Fruit fly (Drosophila melanogaster) whole organism, embryonic: Measurements from ENCODE around the gene Gpdh1.

ENCODE experiments used
- ATbp ChIP-seq: fragments of 200-800 bp; sonication (Bioruptor generic); optimal IDR thresholded peaks from 2 replicates; lab custom pipeline; 2017; ENCODE audit warnings: missing biosample characterization, mild to moderate bottlenecking, missing genetic modification characterization, missing genetic modification reagents
- CG16813 ChIP-seq: fragments of 200-800 bp; sonication (Bioruptor generic); IDR thresholded peaks from 3 replicates; pipeline ENCODE4 v1.3.6; 2022; ENCODE audit warnings: missing biosample characterization, missing genetic modification characterization; ENCODE audit not compliant: partially characterized antibody
- CG17359 ChIP-seq: fragments of 200-800 bp; sonication (Bioruptor generic); optimal IDR thresholded peaks from 3 replicates; lab custom pipeline; 2018; ENCODE audit warnings: missing biosample characterization, mild to moderate bottlenecking, missing genetic modification characterization, moderate library complexity
- CG18476 ChIP-seq: fragments of 200-800 bp; sonication (Bioruptor generic); optimal IDR thresholded peaks from 2 replicates; lab custom pipeline; 2016; ENCODE audit warnings: missing biosample characterization, mild to moderate bottlenecking, missing genetic modification characterization
- CG4854 ChIP-seq: fragments of 200-800 bp; sonication (Bioruptor generic); optimal IDR thresholded peaks from 2 replicates; lab custom pipeline; 2016; ENCODE audit warnings: missing biosample characterization, missing genetic modification characterization, inconsistent platforms
- CG5953 ChIP-seq: fragments of 200-800 bp; sonication (Bioruptor generic); IDR thresholded peaks from 2 replicates; pipeline ENCODE4 v1.3.6; 2022; ENCODE audit warnings: missing biosample characterization, missing genetic modification characterization
- CG6689 ChIP-seq: fragments of 200-800 bp; sonication (Bioruptor generic); IDR thresholded peaks from 2 replicates; pipeline ENCODE4 v1.3.6; 2022; ENCODE audit warnings: missing biosample characterization, missing genetic modification characterization
- CG7372 ChIP-seq: fragments of 200-800 bp; sonication (Bioruptor generic); IDR thresholded peaks from 2 replicates; pipeline ENCODE4 v1.3.6; 2022; ENCODE audit warnings: missing biosample characterization, missing genetic modification characterization
- CG7987 ChIP-seq: fragments of 200-800 bp; sonication (Bioruptor generic); optimal IDR thresholded peaks from 2 replicates; lab custom pipeline; 2018; ENCODE audit warnings: missing biosample characterization, mild to moderate bottlenecking, missing genetic modification characterization, moderate library complexity
- CG9932 ChIP-seq: fragments of 200-800 bp; sonication (Bioruptor generic); IDR thresholded peaks from 2 replicates; pipeline ENCODE4 v1.3.6; 2022; ENCODE audit warnings: missing biosample characterization, missing genetic modification characterization
- D ChIP-seq, 2 experiments: fragments of 200-800 bp in 1 of 2; fragments of >200 bp in 1 of 2; sonication (Bioruptor generic) in 1 of 2; optimal IDR thresholded peaks; 2 replicates in 1 of 2; 3 replicates in 1 of 2; lab custom pipeline; 2017; ENCODE audit warnings: mild to moderate bottlenecking in 1 of 2, missing biosample characterization in 1 of 2, missing genetic modification characterization in 1 of 2, missing genetic modification reagents in 1 of 2
- Dbx ChIP-seq: fragments of 200-800 bp; sonication (Bioruptor generic); IDR thresholded peaks from 3 replicates; pipeline ENCODE4 v1.3.6; 2022; ENCODE audit warnings: missing biosample characterization, missing genetic modification characterization
- Deaf1 ChIP-seq: fragments of 200-800 bp; optimal IDR thresholded peaks from 3 replicates; lab custom pipeline; 2019; ENCODE audit warnings: missing biosample characterization, mild to moderate bottlenecking, missing genetic modification characterization, moderate library complexity
- Dek ChIP-seq: fragments of 200-800 bp; sonication (Bioruptor generic); optimal IDR thresholded peaks from 3 replicates; lab custom pipeline; 2019; ENCODE audit warnings: missing biosample characterization, mild to moderate bottlenecking, missing genetic modification characterization, moderate library complexity
- Doc2 ChIP-seq: fragments of 200-800 bp; sonication (Bioruptor generic); IDR thresholded peaks from 2 replicates; pipeline ENCODE4 v1.3.6; 2022; ENCODE audit warnings: missing biosample characterization, missing genetic modification characterization
- Drgx ChIP-seq: fragments of 200-800 bp; sonication (Bioruptor generic); IDR thresholded peaks from 2 replicates; pipeline ENCODE4 v1.3.6; 2022; ENCODE audit warnings: missing biosample characterization, missing genetic modification characterization
- HLH3B ChIP-seq: fragments of 200-800 bp; sonication (Bioruptor generic); IDR thresholded peaks from 2 replicates; pipeline ENCODE4 v1.3.6; 2022; ENCODE audit warnings: missing biosample characterization, missing genetic modification characterization
- HLH4C ChIP-seq: fragments of 200-800 bp; sonication (Bioruptor generic); IDR thresholded peaks from 3 replicates; pipeline ENCODE4 v1.3.6; 2022; ENCODE audit warnings: missing biosample characterization, missing genetic modification characterization; ENCODE audit not compliant: partially characterized antibody
- HmgZ ChIP-seq: fragments of 200-800 bp; sonication (Bioruptor generic); optimal IDR thresholded peaks from 2 replicates; lab custom pipeline; 2018; ENCODE audit warnings: missing biosample characterization, mild to moderate bottlenecking, missing genetic modification characterization
- Jarid2 ChIP-seq: fragments of 200-800 bp; sonication (Bioruptor generic); optimal IDR thresholded peaks from 3 replicates; lab custom pipeline; 2017; ENCODE audit warnings: mild to moderate bottlenecking, missing biosample characterization, missing genetic modification reagents, missing genetic modification characterization
- Med ChIP-seq: fragments of 200-800 bp; sonication (Bioruptor generic); peaks from one replicate; lab custom pipeline; 2016; ENCODE audit warnings: missing biosample characterization, missing genetic modification characterization, mild to moderate bottlenecking, inconsistent platforms, moderate library complexity
- Oaz ChIP-seq: fragments of 200-800 bp; sonication (Bioruptor generic); IDR thresholded peaks from 2 replicates; pipeline ENCODE4 v1.3.6; 2022; ENCODE audit warnings: missing biosample characterization, missing genetic modification characterization
- Trl ChIP-seq, 3 experiments: fragments of >200 bp in 2 of 3; fragments of 200-800 bp in 1 of 3; sonication (Bioruptor generic) in 1 of 3; optimal IDR thresholded peaks; 2 replicates in 1 of 3; 3 replicates in 2 of 3; lab custom pipeline; 2016 to 2017; ENCODE audit warnings: missing biosample characterization in 1 of 3, missing genetic modification characterization in 1 of 3
- Vsx1 ChIP-seq: fragments of 200-800 bp; sonication (Bioruptor generic); optimal IDR thresholded peaks from 2 replicates; lab custom pipeline; 2017; ENCODE audit warnings: missing biosample characterization, mild to moderate bottlenecking, missing genetic modification characterization, missing genetic modification reagents
- bowl ChIP-seq: fragments of 200-800 bp; sonication (Bioruptor generic); IDR thresholded peaks from 2 replicates; pipeline ENCODE4 v1.3.6; 2022; ENCODE audit warnings: missing biosample characterization, missing genetic modification characterization
- cwo ChIP-seq: fragments of 200-800 bp; sonication (Bioruptor generic); optimal IDR thresholded peaks from 3 replicates; lab custom pipeline; 2017; ENCODE audit warnings: missing biosample characterization, missing genetic modification characterization, mild to moderate bottlenecking, moderate library complexity, missing genetic modification reagents
- dysf ChIP-seq: fragments of 200-800 bp; sonication (Bioruptor generic); IDR thresholded peaks from 3 replicates; pipeline ENCODE4 v1.3.6; 2022; ENCODE audit warnings: missing biosample characterization, missing genetic modification characterization
- ham ChIP-seq: fragments of 200-800 bp; sonication (Bioruptor generic); IDR thresholded peaks from 2 replicates; pipeline ENCODE4 v1.3.6; 2022; ENCODE audit warnings: missing biosample characterization, missing genetic modification characterization
- hkb ChIP-seq, 2 experiments: fragments of 200-800 bp in 1 of 2; fragments of >200 bp in 1 of 2; sonication (Bioruptor generic) in 1 of 2; IDR thresholded peaks in 1 of 2; optimal IDR thresholded peaks in 1 of 2; 2 replicates each; pipeline versions ENCODE4 v1.3.6 to Lab custom; 2017 to 2022; ENCODE audit warnings: missing biosample characterization in 1 of 2, missing genetic modification characterization in 1 of 2
- insv ChIP-seq, 2 experiments: fragments of 200-800 bp; sonication (Bioruptor generic); optimal IDR thresholded peaks; 3 replicates each; lab custom pipeline; 2016 to 2018; ENCODE audit warnings: missing biosample characterization in 2 of 2, missing genetic modification characterization in 2 of 2
- inv ChIP-seq: fragments of 200-800 bp; sonication (Bioruptor generic); IDR thresholded peaks from 2 replicates; pipeline ENCODE4 v1.3.6; 2022; ENCODE audit warnings: missing biosample characterization, missing genetic modification characterization; ENCODE audit not compliant: partially characterized antibody
- jigr1 ChIP-seq: fragments of 200-800 bp; sonication (Bioruptor generic); IDR thresholded peaks from 3 replicates; pipeline ENCODE4 v1.3.6; 2022; ENCODE audit warnings: missing biosample characterization, missing genetic modification characterization
- jing ChIP-seq: fragments of 200-800 bp; sonication (Bioruptor generic); optimal IDR thresholded peaks from 2 replicates; lab custom pipeline; 2018; ENCODE audit warnings: missing biosample characterization, mild to moderate bottlenecking, missing genetic modification characterization
- kay ChIP-seq: fragments of 200-800 bp; sonication (Bioruptor generic); optimal IDR thresholded peaks from 2 replicates; lab custom pipeline; 2016; ENCODE audit warnings: missing biosample characterization, missing genetic modification characterization
- lab ChIP-seq: fragments of 200-800 bp; sonication (Bioruptor generic); optimal IDR thresholded peaks from 3 replicates; lab custom pipeline; 2017; ENCODE audit warnings: missing biosample characterization, missing genetic modification characterization, mild to moderate bottlenecking, moderate library complexity, missing genetic modification reagents
- lmd ChIP-seq: fragments of 200-800 bp; sonication (Bioruptor generic); IDR thresholded peaks from 2 replicates; pipeline ENCODE4 v1.3.6; 2022; ENCODE audit warnings: missing biosample characterization, missing genetic modification characterization
- lola ChIP-seq, 3 experiments: fragments of >200 bp in 2 of 3; fragments of 200-800 bp in 1 of 3; sonication (Bioruptor generic) in 1 of 3; optimal IDR thresholded peaks; 2 replicates each; lab custom pipeline; 2017 to 2019; ENCODE audit warnings: missing biosample characterization in 3 of 3, missing genetic modification characterization in 3 of 3, mild to moderate bottlenecking in 1 of 3, moderate library complexity in 1 of 3
- lov ChIP-seq, 2 experiments: fragments of 200-800 bp in 1 of 2; fragments of >200 bp in 1 of 2; sonication (Bioruptor generic) in 1 of 2; IDR thresholded peaks in 1 of 2; optimal IDR thresholded peaks in 1 of 2; 2 replicates in 1 of 2; 3 replicates in 1 of 2; pipeline versions ENCODE4 v1.3.6 to Lab custom; 2017 to 2022; ENCODE audit warnings: missing biosample characterization in 1 of 2, missing genetic modification characterization in 1 of 2
- mirr ChIP-seq: fragments of 200-800 bp; sonication (Bioruptor generic); optimal IDR thresholded peaks from 3 replicates; lab custom pipeline; 2018; ENCODE audit warnings: missing biosample characterization, mild to moderate bottlenecking, missing genetic modification characterization
- nerfin-1 ChIP-seq: fragments of 200-800 bp; sonication (Bioruptor generic); optimal IDR thresholded peaks from 3 replicates; lab custom pipeline; 2019; ENCODE audit warnings: missing biosample characterization, mild to moderate bottlenecking, missing genetic modification characterization, moderate library complexity
- prd ChIP-seq, 3 experiments: fragments of >200 bp in 2 of 3; fragments of 200-800 bp in 1 of 3; sonication (Bioruptor generic) in 1 of 3; optimal IDR thresholded peaks in 2 of 3; IDR thresholded peaks in 1 of 3; 2 replicates in 2 of 3; 3 replicates in 1 of 3; pipeline versions ENCODE4 v1.3.6 to Lab custom; 2017 to 2022; ENCODE audit warnings: missing biosample characterization in 1 of 3, missing genetic modification characterization in 1 of 3
- ttk ChIP-seq: fragments of 200-800 bp; sonication (Bioruptor generic); IDR thresholded peaks from 2 replicates; pipeline ENCODE4 v2.1.2; 2022; ENCODE audit warnings: missing biosample characterization, missing genetic modification characterization
- twi ChIP-seq: fragments of 200-800 bp; optimal IDR thresholded peaks from 2 replicates; lab custom pipeline; 2019; ENCODE audit warnings: missing biosample characterization, mild to moderate bottlenecking, missing genetic modification characterization, moderate library complexity
- zen2 ChIP-seq: fragments of 200-800 bp; sonication (Bioruptor generic); IDR thresholded peaks from 3 replicates; pipeline ENCODE4 v1.3.6; 2022; ENCODE audit warnings: missing biosample characterization, missing genetic modification characterization; ENCODE audit not compliant: partially characterized antibody

Gpdh1 gene

DNA sequence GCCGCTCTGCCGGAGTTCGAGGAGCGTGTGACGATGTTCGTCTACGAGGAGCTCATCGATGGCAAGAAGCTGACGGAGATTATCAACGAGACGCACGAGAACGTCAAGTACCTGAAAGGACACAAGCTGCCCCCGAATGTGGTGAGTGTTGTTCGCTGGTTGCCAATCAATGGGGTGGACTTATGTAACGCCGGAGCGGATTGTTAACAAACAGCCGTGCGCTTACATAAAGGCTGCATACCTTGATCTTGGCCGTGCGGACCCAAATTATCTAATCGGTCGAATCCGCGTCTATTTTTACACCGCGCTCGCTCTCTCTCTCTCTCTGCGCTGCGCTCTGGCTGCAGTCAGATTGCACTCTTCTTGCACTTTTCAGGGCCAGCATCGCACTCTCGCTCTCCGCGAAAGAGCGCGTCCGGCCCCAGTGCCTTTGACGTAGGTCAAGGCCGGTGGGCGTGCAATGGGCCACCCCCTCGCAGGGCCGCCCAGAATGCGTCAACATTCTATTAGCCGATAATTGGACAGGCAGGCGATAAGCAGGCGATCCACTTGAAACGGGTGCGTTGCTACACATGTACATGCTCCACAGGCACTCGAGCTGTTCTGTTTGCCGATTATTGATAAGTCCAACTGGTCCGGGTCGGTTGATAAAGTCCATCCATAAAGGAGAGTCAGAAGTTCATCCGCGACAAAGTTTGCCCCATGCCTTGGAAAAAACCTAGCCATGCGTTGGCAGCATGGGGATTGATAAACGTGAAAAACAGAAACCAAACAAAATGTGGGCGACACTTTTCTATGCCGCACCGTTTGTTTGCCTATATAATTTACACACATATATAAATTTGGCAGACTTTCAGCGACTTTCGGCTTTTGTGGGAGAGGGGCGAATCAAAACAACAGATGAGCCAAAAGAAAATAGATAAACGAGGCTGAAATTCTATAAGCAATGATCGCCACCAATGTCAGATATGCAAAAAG lies 1.2 kb downstream of the Gpdh1 start (continued):
- TF ChIP-seq Trl (optimal IDR thresholded peaks at IDR 0.05; lab: Kevin White, UChicago), result peak in 1 of 2 experiments; percentile 87
- TF ChIP-seq Trl (GFP tag; optimal IDR thresholded peaks at IDR 0.05; lab: Kevin White, UChicago), result peak; percentile 3
- 0 out of 2 replicates have a peak, but pooled peaks have one; percentile 6 for TF ChIP-seq lmd (GFP tag; lab: Robert Waterston, UW)
- TF ChIP-seq CG6689 (GFP tag; lab: Robert Waterston, UW), result no peak
- TF ChIP-seq Deaf1 (tag; lab: Kevin White, UChicago), result no peak
- peak; percentile 78 for TF ChIP-seq mirr (GFP tag; lab: Kevin White, UChicago)
- TF ChIP-seq Med, result peak; percentile 82
- peak; percentile 50; the same call in 2 of the 3 replicates for TF ChIP-seq dysf (GFP tag; lab: Robert Waterston, UW)
- TF ChIP-seq Drgx (GFP tag; lab: Robert Waterston, UW), result no peak
- peak; percentile 46; the same call in 1 of the 3 replicates for TF ChIP-seq CG16813 (GFP tag; lab: Robert Waterston, UW)
- no peak for TF ChIP-seq lov (optimal IDR thresholded peaks at IDR 0.05; lab: Kevin White, UChicago)
- no peak for TF ChIP-seq lov (GFP tag; IDR thresholded peaks at IDR 0.05; lab: Robert Waterston, UW)
- TF ChIP-seq HmgZ (tag; lab: Kevin White, UChicago), result peak; percentile 53
- TF ChIP-seq ATbp (GFP tag; lab: Kevin White, UChicago), result no peak
- TF ChIP-seq Dek, result no peak
- no peak for TF ChIP-seq ham (GFP tag; lab: Robert Waterston, UW)
- TF ChIP-seq ttk, result no peak
- TF ChIP-seq cwo (GFP tag; lab: Kevin White, UChicago), result peak; percentile 95
- TF ChIP-seq insv (GFP tag; optimal IDR thresholded peaks at IDR 0.05; lab: Kevin White, UChicago), result no peak
- no peak for TF ChIP-seq CG7372 (GFP tag; lab: Robert Waterston, UW)
- peak in 1 of 3 experiments; percentile 3 for TF ChIP-seq lola (GFP tag; optimal IDR thresholded peaks at IDR 0.05; lab: Kevin White, UChicago)
- no peak for TF ChIP-seq Jarid2
- no peak for TF ChIP-seq nerfin-1
- peak; percentile 43; the same call in 1 of the 2 replicates for TF ChIP-seq bowl (GFP tag; lab: Robert Waterston, UW)
- peak; percentile 45 for TF ChIP-seq kay (GFP tag; lab: Kevin White, UChicago)
- peak; percentile 55 for TF ChIP-seq twi (tag; lab: Kevin White, UChicago)
- TF ChIP-seq Vsx1 (GFP tag; lab: Kevin White, UChicago), result peak; percentile 95
- TF ChIP-seq D (optimal IDR thresholded peaks at IDR 0.05; lab: Kevin White, UChicago), result no peak
- no peak for TF ChIP-seq D (GFP tag; optimal IDR thresholded peaks at IDR 0.05; lab: Kevin White, UChicago)
- no peak for TF ChIP-seq jigr1 (GFP tag; lab: Robert Waterston, UW)
- TF ChIP-seq CG17359, result no peak
- peak; percentile 53; the same call in 2 of the 3 replicates for TF ChIP-seq zen2
- no peak for TF ChIP-seq Oaz (GFP tag; lab: Robert Waterston, UW)
- no peak for TF ChIP-seq Doc2 (GFP tag; lab: Robert Waterston, UW)
- TF ChIP-seq HLH3B, result no peak
- no peak for TF ChIP-seq CG18476 (GFP tag; lab: Kevin White, UChicago)
- no peak for TF ChIP-seq CG9932 (GFP tag; lab: Robert Waterston, UW)
- no peak for TF ChIP-seq hkb (optimal IDR thresholded peaks at IDR 0.05; lab: Kevin White, UChicago)
- peak; percentile 63; the same call in 1 of the 2 replicates for TF ChIP-seq hkb (GFP tag; IDR thresholded peaks at IDR 0.05; lab: Robert Waterston, UW)
- no peak for TF ChIP-seq Dbx (GFP tag; lab: Robert Waterston, UW)
- no peak for TF ChIP-seq jing (GFP tag; lab: Kevin White, UChicago)
- no peak for TF ChIP-seq lab (GFP tag; lab: Kevin White, UChicago)
- TF ChIP-seq inv (GFP tag; lab: Robert Waterston, UW), result no peak
- TF ChIP-seq CG7987 (GFP tag; lab: Kevin White, UChicago), result peak; percentile 73
- TF ChIP-seq prd (optimal IDR thresholded peaks at IDR 0.05; lab: Kevin White, UChicago), result no peak
- TF ChIP-seq prd (GFP tag; IDR thresholded peaks at IDR 0.05; lab: Robert Waterston, UW), result no peak
- TF ChIP-seq CG4854 (GFP tag; lab: Kevin White, UChicago), result no peak
- no peak for TF ChIP-seq HLH4C
- no peak for TF ChIP-seq CG5953
